Worm (Caenorhabditis elegans): ENCODE data around the gene sfa-1.

DNA sequence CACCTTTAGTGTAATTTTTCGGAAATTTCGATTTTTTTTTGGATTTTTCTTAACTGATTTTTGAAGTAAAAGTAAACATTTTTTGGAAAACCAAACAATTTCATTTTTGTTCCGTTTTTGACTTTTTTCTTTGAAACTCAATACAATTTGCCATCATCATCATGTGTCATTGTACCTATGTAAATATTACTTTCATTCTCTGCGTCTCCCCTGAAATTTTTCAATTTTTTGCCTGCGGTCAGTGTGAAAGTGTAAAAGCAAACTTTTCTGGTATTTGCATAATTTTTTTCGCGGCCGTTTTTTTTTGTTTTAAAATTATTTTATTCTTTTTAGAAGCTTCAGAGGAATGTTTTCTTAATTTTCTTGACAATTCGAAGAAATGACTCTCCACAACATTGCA, 17.1 kb downstream of the sfa-1 start, which contains the start of gene Y116A8C.29:
- no peak for TF ChIP-seq ztf-23 (GFP tag; IDR thresholded peaks at IDR 0.05)
- no peak for TF ChIP-seq ref-1 (GFP tag; conservative IDR thresholded peaks at IDR 0.05)
- TF ChIP-seq T22C8.4 (GFP tag; IDR thresholded peaks at IDR 0.05): no peak
- TF ChIP-seq klf-2 (GFP tag; conservative IDR thresholded peaks at IDR 0.05): no peak
- TF ChIP-seq flt-1 (GFP tag; IDR thresholded peaks at IDR 0.05): no peak
- TF ChIP-seq cog-1 (tag; optimal IDR thresholded peaks at IDR 0.05): no peak
- TF ChIP-seq tab-1 (GFP tag; IDR thresholded peaks at IDR 0.05): no peak
